Worm (Caenorhabditis elegans): ENCODE measurements around the gene K11D9.3.
A peak's percentile ranks its signal among the peaks of the same experiment; 100 is the strongest.

Gene K11D9.3

DNA sequence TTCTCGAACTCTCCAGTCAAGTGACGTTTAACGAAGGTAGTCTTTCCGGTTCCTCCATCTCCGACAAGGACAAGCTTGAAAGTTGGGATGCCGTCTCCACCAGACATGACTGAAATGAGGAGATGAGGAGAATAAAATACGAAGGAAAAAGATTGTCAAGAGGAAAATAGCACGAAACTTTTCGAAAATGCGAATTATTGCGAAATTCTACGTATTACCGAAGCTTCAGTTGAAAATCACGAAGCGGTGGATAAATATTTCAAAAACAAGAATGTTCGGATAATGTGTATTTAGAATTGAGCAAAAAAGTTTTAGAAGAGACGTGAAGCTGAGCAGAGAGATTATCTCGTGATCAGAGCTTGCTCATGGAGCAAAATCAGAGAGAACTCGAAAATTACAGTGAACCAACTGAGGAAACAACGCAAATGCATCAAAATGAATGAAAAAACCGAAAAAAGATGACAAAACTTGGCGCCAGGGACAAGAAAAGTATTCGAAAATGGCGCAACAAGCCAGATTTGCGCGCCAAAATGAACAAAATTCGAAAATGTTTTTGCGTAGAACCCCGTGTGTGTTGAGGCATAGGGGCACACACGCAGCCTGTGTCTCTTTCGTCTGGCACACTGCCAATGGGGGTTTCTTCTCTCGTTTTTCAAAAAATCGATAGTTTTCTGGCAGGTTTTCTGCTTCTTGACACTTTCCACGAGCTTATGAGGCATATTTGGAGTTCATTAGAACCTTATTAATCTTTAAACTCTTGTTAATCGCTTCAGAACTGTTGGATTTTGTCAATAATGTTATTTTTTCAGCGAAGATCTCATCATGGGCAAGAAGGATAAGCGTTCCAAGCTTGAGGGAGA is 54.2 kb downstream of the K11D9.3 start, which contains the start of the genes ran-1 and dkc-1:
ran-1 (minus strand) TSS at position 109 of the 860 bp plus-strand sequence.
dkc-1 (plus strand) TSS at position 810 of the 860 bp plus-strand sequence.
- peak; percentile 33 for TF ChIP-seq F13C5.2 (tag; optimal IDR thresholded peaks at IDR 0.05)
- TF ChIP-seq ama-1 (optimal IDR thresholded peaks at IDR 0.05): no peak

Measured in whole organism, early embryonic.